Worm (Caenorhabditis elegans) whole organism, L3 larva: ENCODE data around the gene tbc-14.

Source experiments
- R02D3.7 ChIP-seq: fragments of 150-350 bp; optimal IDR thresholded peaks from 2 replicates; lab custom pipeline; 2014; ENCODE audit warnings: missing biosample characterization, missing genetic modification characterization
- ZK546.5 ChIP-seq: sonication (generic microtip); optimal IDR thresholded peaks from 2 replicates; lab custom pipeline; 2017; ENCODE audit warnings: missing biosample characterization, missing genetic modification characterization
- aly-2 ChIP-seq: fragments of 150-350 bp; optimal IDR thresholded peaks from 2 replicates; lab custom pipeline; 2014; ENCODE audit warnings: missing biosample characterization, missing genetic modification characterization
- ama-1 ChIP-seq: fragments of 150-350 bp; optimal IDR thresholded peaks from 2 replicates; lab custom pipeline; 2018
- ceh-16 ChIP-seq: sonication (generic microtip); optimal IDR thresholded peaks from 2 replicates; lab custom pipeline; 2017; ENCODE audit warnings: missing biosample characterization, missing genetic modification characterization
- ceh-28 ChIP-seq: fragments of 150-350 bp; optimal IDR thresholded peaks from 2 replicates; lab custom pipeline; 2014; ENCODE audit warnings: missing biosample characterization, missing genetic modification reagents, missing genetic modification characterization
- ceh-82 ChIP-seq: fragments of 150-350 bp; optimal IDR thresholded peaks from 2 replicates; lab custom pipeline; 2014; ENCODE audit warnings: missing biosample characterization, missing genetic modification characterization
- ceh-9 ChIP-seq: sonication (generic microtip); optimal IDR thresholded peaks from 2 replicates; lab custom pipeline; 2018; ENCODE audit warnings: missing biosample characterization, missing genetic modification characterization
- daf-12 ChIP-seq: fragments of 150-350 bp; optimal IDR thresholded peaks from 2 replicates; lab custom pipeline; 2014; ENCODE audit warnings: missing biosample characterization, missing genetic modification reagents, missing genetic modification characterization
- egl-27 ChIP-seq: sonication (generic microtip); optimal IDR thresholded peaks from 4 replicates; lab custom pipeline; 2017; ENCODE audit warnings: missing biosample characterization, missing genetic modification reagents, missing genetic modification characterization
- egl-5 ChIP-seq: fragments of 150-350 bp; optimal IDR thresholded peaks from 2 replicates; lab custom pipeline; 2017; ENCODE audit warnings: missing biosample characterization, missing genetic modification reagents, missing genetic modification characterization, inconsistent platforms
- elt-1 ChIP-seq: fragments of 150-350 bp; optimal IDR thresholded peaks from 2 replicates; lab custom pipeline; 2014; ENCODE audit warnings: missing biosample characterization, missing genetic modification characterization
- elt-2 ChIP-seq: sonication (generic microtip); optimal IDR thresholded peaks from 2 replicates; lab custom pipeline; 2016; ENCODE audit warnings: missing genetic modification reagents, mild to moderate bottlenecking, missing genetic modification characterization, missing compliant biosample characterization
- elt-3 ChIP-seq, 3 experiments: fragments of 150-350 bp in 1 of 3; sonication (generic microtip) in 2 of 3; optimal IDR thresholded peaks; 2 replicates in 2 of 3; 4 replicates in 1 of 3; lab custom pipeline; 2014 to 2017; ENCODE audit warnings: missing biosample characterization in 3 of 3, missing genetic modification characterization in 3 of 3
- eor-1 ChIP-seq, 2 experiments: fragments of 150-350 bp; optimal IDR thresholded peaks; 2 replicates each; lab custom pipeline; 2014 to 2018; ENCODE audit warnings: missing biosample characterization in 2 of 2, missing genetic modification characterization in 2 of 2
- fkh-10 ChIP-seq: sonication (generic microtip); optimal IDR thresholded peaks from 2 replicates; lab custom pipeline; 2017; ENCODE audit warnings: missing biosample characterization, missing genetic modification reagents, missing genetic modification characterization
- fkh-2 ChIP-seq: fragments of 150-350 bp; optimal IDR thresholded peaks from 2 replicates; lab custom pipeline; 2014; ENCODE audit warnings: missing biosample characterization, missing genetic modification reagents, missing genetic modification characterization
- fos-1 ChIP-seq: fragments of 150-350 bp; optimal IDR thresholded peaks from 2 replicates; lab custom pipeline; 2014; ENCODE audit warnings: missing biosample characterization, missing genetic modification characterization
- hmg-11 ChIP-seq: sonication (generic microtip); optimal IDR thresholded peaks from 2 replicates; lab custom pipeline; 2016; ENCODE audit warnings: missing genetic modification characterization, missing compliant biosample characterization
- jun-1 ChIP-seq: fragments of 150-350 bp; optimal IDR thresholded peaks from 2 replicates; lab custom pipeline; 2014; ENCODE audit warnings: missing biosample characterization, missing genetic modification reagents, missing genetic modification characterization
- lin-15B ChIP-seq: fragments of 150-350 bp; optimal IDR thresholded peaks from 2 replicates; lab custom pipeline; 2014; ENCODE audit warnings: missing biosample characterization, missing genetic modification characterization
- lin-39 ChIP-seq: fragments of 150-350 bp; optimal IDR thresholded peaks from 2 replicates; lab custom pipeline; 2018; ENCODE audit warnings: missing biosample characterization, missing genetic modification reagents, missing genetic modification characterization
- lsy-12 ChIP-seq: sonication (generic microtip); optimal IDR thresholded peaks from 2 replicates; lab custom pipeline; 2016; ENCODE audit warnings: mild to moderate bottlenecking, missing genetic modification characterization, missing compliant biosample characterization
- mdl-1 ChIP-seq: fragments of 150-350 bp; optimal IDR thresholded peaks from 2 replicates; lab custom pipeline; 2014; ENCODE audit warnings: missing biosample characterization, missing genetic modification characterization
- mml-1 ChIP-seq: fragments of 150-350 bp; sonication (generic microtip); optimal IDR thresholded peaks from 3 replicates; lab custom pipeline; 2014; ENCODE audit warnings: missing biosample characterization, missing genetic modification characterization
- nfya-1 ChIP-seq: sonication (generic microtip); optimal IDR thresholded peaks from 2 replicates; lab custom pipeline; 2017; ENCODE audit warnings: missing genetic modification characterization, mild to moderate bottlenecking, missing compliant biosample characterization, antibody characterized with exemption, moderate library complexity; ENCODE audit not compliant: insufficient read depth
- nhr-11 ChIP-seq: fragments of 150-350 bp; optimal IDR thresholded peaks from 2 replicates; lab custom pipeline; 2014; ENCODE audit warnings: missing biosample characterization, missing genetic modification characterization
- nhr-12 ChIP-seq: fragments of 150-350 bp; optimal IDR thresholded peaks from 2 replicates; lab custom pipeline; 2014; ENCODE audit warnings: missing biosample characterization, missing genetic modification characterization
- nhr-23 ChIP-seq: fragments of 150-350 bp; optimal IDR thresholded peaks from 2 replicates; lab custom pipeline; 2014; ENCODE audit warnings: missing biosample characterization, missing genetic modification reagents, missing genetic modification characterization
- nhr-237 ChIP-seq: fragments of 150-350 bp; optimal IDR thresholded peaks from 2 replicates; lab custom pipeline; 2014; ENCODE audit warnings: missing biosample characterization, missing genetic modification characterization
- nhr-25 ChIP-seq: sonication (generic microtip); optimal IDR thresholded peaks from 2 replicates; lab custom pipeline; 2017; ENCODE audit warnings: missing biosample characterization, missing genetic modification characterization
- nhr-28 ChIP-seq: fragments of 150-350 bp; optimal IDR thresholded peaks from 2 replicates; lab custom pipeline; 2014; ENCODE audit warnings: missing biosample characterization, missing genetic modification characterization
- nhr-43 ChIP-seq: sonication (generic microtip); optimal IDR thresholded peaks from 2 replicates; lab custom pipeline; 2016; ENCODE audit warnings: mild to moderate bottlenecking, missing genetic modification characterization, missing compliant biosample characterization; ENCODE audit not compliant: poor library complexity, severe bottlenecking
- nhr-67 ChIP-seq: fragments of 150-350 bp; optimal IDR thresholded peaks from 2 replicates; lab custom pipeline; 2014; ENCODE audit warnings: missing biosample characterization, missing genetic modification characterization
- nhr-76 ChIP-seq: fragments of 150-350 bp; sonication (generic microtip); optimal IDR thresholded peaks from 5 replicates; lab custom pipeline; 2014; ENCODE audit warnings: missing biosample characterization, missing genetic modification characterization
- nhr-77 ChIP-seq: fragments of 150-350 bp; optimal IDR thresholded peaks from 2 replicates; lab custom pipeline; 2014; ENCODE audit warnings: missing biosample characterization, missing genetic modification characterization
- pha-4 ChIP-seq: fragments of 150-350 bp; optimal IDR thresholded peaks from 2 replicates; lab custom pipeline; 2014; ENCODE audit warnings: missing biosample characterization, missing genetic modification reagents, missing genetic modification characterization
- pqm-1 ChIP-seq: fragments of 150-350 bp; optimal IDR thresholded peaks from 2 replicates; lab custom pipeline; 2017; ENCODE audit warnings: missing biosample characterization, missing genetic modification characterization, inconsistent platforms
- sea-2 ChIP-seq: fragments of 150-350 bp; sonication (generic microtip); optimal IDR thresholded peaks from 4 replicates; lab custom pipeline; 2014; ENCODE audit warnings: missing biosample characterization, missing genetic modification reagents, missing genetic modification characterization
- skn-1 ChIP-seq: fragments of 150-350 bp; optimal IDR thresholded peaks from 2 replicates; lab custom pipeline; 2014; ENCODE audit warnings: missing biosample characterization, missing genetic modification characterization
- snpc-4 ChIP-seq: fragments of 150-350 bp; optimal IDR thresholded peaks from 2 replicates; lab custom pipeline; 2014; ENCODE audit warnings: missing biosample characterization, missing genetic modification characterization
- tbx-2 ChIP-seq: sonication (generic microtip); optimal IDR thresholded peaks from 2 replicates; lab custom pipeline; 2016; ENCODE audit warnings: mild to moderate bottlenecking, missing genetic modification characterization, missing compliant biosample characterization
- unc-39 ChIP-seq: sonication (generic microtip); optimal IDR thresholded peaks from 4 replicates; lab custom pipeline; 2017; ENCODE audit warnings: missing biosample characterization, missing genetic modification characterization
- unc-62 ChIP-seq: fragments of 150-350 bp; sonication (generic microtip); optimal IDR thresholded peaks from 4 replicates; lab custom pipeline; 2014; ENCODE audit warnings: missing biosample characterization, missing genetic modification reagents, missing genetic modification characterization
- zag-1 ChIP-seq: fragments of 150-350 bp; optimal IDR thresholded peaks from 2 replicates; lab custom pipeline; 2014; ENCODE audit warnings: missing biosample characterization, missing genetic modification characterization
- ztf-11 ChIP-seq: fragments of 150-350 bp; optimal IDR thresholded peaks from 2 replicates; lab custom pipeline; 2014; ENCODE audit warnings: missing biosample characterization, missing genetic modification characterization
- ztf-4 ChIP-seq: fragments of 150-350 bp; optimal IDR thresholded peaks from 2 replicates; lab custom pipeline; 2014; ENCODE audit warnings: missing biosample characterization, missing genetic modification characterization

The tbc-14 gene

ce11 chrII:13469043-13469652 is 21.8 kb upstream of the tbc-14 start, which contains the start of gene E01G4.3:
E01G4.3 (minus strand) TSS chrII:13469602.
- no peak for TF ChIP-seq nhr-237 (tag; lab: Kevin White, UChicago)
- TF ChIP-seq egl-5 (tag; lab: Kevin White, UChicago) = no peak
- TF ChIP-seq ceh-16 (tag; lab: Kevin White, UChicago) = no peak
- peak; percentile 69 for TF ChIP-seq mdl-1
- peak; percentile 92 for TF ChIP-seq mml-1 (tag; lab: Kevin White, UChicago)
- peak; percentile 90 for TF ChIP-seq nhr-25 (tag; lab: Kevin White, UChicago)
- TF ChIP-seq nhr-76 (tag; lab: Kevin White, UChicago) = no peak
- TF ChIP-seq jun-1 (tag; lab: Kevin White, UChicago) = peak; percentile 93
- TF ChIP-seq ama-1 (lab: Kevin White, UChicago) = no peak
- peak; percentile 71 for TF ChIP-seq nhr-23 (tag; lab: Kevin White, UChicago)
- TF ChIP-seq pha-4 (tag; lab: Kevin White, UChicago) = peak; percentile 3
- TF ChIP-seq nfya-1 (tag; lab: Kevin White, UChicago) = peak; percentile 79
- TF ChIP-seq unc-39 (tag; lab: Kevin White, UChicago) = no peak
- peak; percentile 2 for TF ChIP-seq skn-1 (tag; lab: Kevin White, UChicago)
- TF ChIP-seq elt-3 (tag; optimal IDR thresholded peaks at IDR 0.05; lab: Kevin White, UChicago) = peak in 2 of 3 experiments; percentile 20 to 62
- no peak for TF ChIP-seq lsy-12 (tag; lab: Kevin White, UChicago)
- TF ChIP-seq egl-27 (tag; lab: Kevin White, UChicago) = peak; percentile 83
- no peak for TF ChIP-seq ztf-11 (tag; lab: Kevin White, UChicago)
- no peak for TF ChIP-seq sea-2
- TF ChIP-seq daf-12 (tag; lab: Kevin White, UChicago) = no peak
- TF ChIP-seq lin-15B = no peak
- peak; percentile 92 for TF ChIP-seq elt-2 (tag; lab: Kevin White, UChicago)
- no peak for TF ChIP-seq nhr-12
- no peak for TF ChIP-seq fos-1 (tag; lab: Kevin White, UChicago)
- TF ChIP-seq lin-39 (tag; lab: Kevin White, UChicago) = no peak
- peak; percentile 69 for TF ChIP-seq nhr-11 (tag; lab: Kevin White, UChicago)
- TF ChIP-seq hmg-11 (tag; lab: Kevin White, UChicago) = no peak
- no peak for TF ChIP-seq ceh-9 (tag; lab: Kevin White, UChicago)
- no peak for TF ChIP-seq zag-1 (tag; lab: Kevin White, UChicago)
- TF ChIP-seq fkh-10 (GFP tag; lab: Kevin White, UChicago) = no peak
- TF ChIP-seq R02D3.7 = no peak
- no peak for TF ChIP-seq ZK546.5 (tag; lab: Kevin White, UChicago)
- TF ChIP-seq ztf-4 (tag; lab: Kevin White, UChicago) = no peak
- TF ChIP-seq unc-62 (GFP tag; lab: Kevin White, UChicago) = no peak
- TF ChIP-seq eor-1 (tag; optimal IDR thresholded peaks at IDR 0.05; lab: Kevin White, UChicago) = no peak
- TF ChIP-seq tbx-2 = peak; percentile 3
- TF ChIP-seq aly-2 = no peak
- TF ChIP-seq snpc-4 = no peak
- TF ChIP-seq elt-1 (tag; lab: Kevin White, UChicago) = no peak
- no peak for TF ChIP-seq fkh-2 (tag; lab: Kevin White, UChicago)
- peak; percentile 98 for TF ChIP-seq pqm-1
- TF ChIP-seq ceh-82 (tag; lab: Kevin White, UChicago) = no peak
- TF ChIP-seq nhr-28 (tag; lab: Kevin White, UChicago) = no peak
- TF ChIP-seq ceh-28 (tag; lab: Kevin White, UChicago) = peak; percentile 80
- no peak for TF ChIP-seq nhr-77 (tag; lab: Kevin White, UChicago)
- TF ChIP-seq nhr-43 (tag; lab: Kevin White, UChicago) = peak; percentile 84
- TF ChIP-seq nhr-67 = no peak
